Worm (Caenorhabditis elegans) whole organism, early embryonic: ENCODE data around the gene ama-1.

Experiments
- B0310.2 ChIP-seq: sonication (generic microtip); optimal IDR thresholded peaks from 2 replicates; lab custom pipeline; 2016; ENCODE audit warnings: mild to moderate bottlenecking, missing genetic modification characterization, missing compliant biosample characterization
- F13C5.2 ChIP-seq: sonication (generic microtip); optimal IDR thresholded peaks from 2 replicates; lab custom pipeline; 2017; ENCODE audit warnings: mild to moderate bottlenecking, missing genetic modification characterization, inconsistent platforms, missing compliant biosample characterization
- aly-1 ChIP-seq: sonication (generic microtip); optimal IDR thresholded peaks from 2 replicates; lab custom pipeline; 2016; ENCODE audit warnings: missing genetic modification characterization, missing compliant biosample characterization
- ama-1 ChIP-seq: fragments of 150-350 bp; optimal IDR thresholded peaks from 2 replicates; lab custom pipeline; 2014
- ceh-13 ChIP-seq: fragments of 200-800 bp; sonication (Bioruptor generic); optimal IDR thresholded peaks from 2 replicates; lab custom pipeline; 2018; ENCODE audit warnings: mild to moderate bottlenecking, missing genetic modification characterization, missing compliant biosample characterization
- ceh-36 ChIP-seq: sonication (generic microtip); optimal IDR thresholded peaks from 2 replicates; lab custom pipeline; 2016; ENCODE audit warnings: missing genetic modification characterization, inconsistent platforms, missing compliant biosample characterization
- ets-7 ChIP-seq: sonication (generic microtip); optimal IDR thresholded peaks from 2 replicates; lab custom pipeline; 2016; ENCODE audit warnings: missing genotype, missing genetic modification characterization, missing compliant biosample characterization
- flt-1 ChIP-seq: fragments of 200-800 bp; sonication (Bioruptor generic); IDR thresholded peaks from 2 replicates; pipeline ENCODE4 v1.3.6; 2022; ENCODE audit warnings: missing genetic modification characterization, missing compliant biosample characterization
- hmbx-1 ChIP-seq: sonication (generic microtip); optimal IDR thresholded peaks from 2 replicates; lab custom pipeline; 2016; ENCODE audit warnings: mild to moderate bottlenecking, missing genetic modification characterization, missing compliant biosample characterization
- hmg-4 ChIP-seq: fragments of 200-800 bp; sonication (Bioruptor generic); optimal IDR thresholded peaks from 2 replicates; lab custom pipeline; 2018; ENCODE audit warnings: mild to moderate bottlenecking, missing genetic modification characterization, missing compliant biosample characterization
- hnd-1 ChIP-seq: sonication (generic microtip); optimal IDR thresholded peaks from 2 replicates; lab custom pipeline; 2016; ENCODE audit warnings: missing genetic modification characterization, missing compliant biosample characterization
- pes-1 ChIP-seq: fragments of 200-800 bp; sonication (Bioruptor generic); IDR thresholded peaks from 2 replicates; pipeline ENCODE4 v1.3.6; 2022; ENCODE audit warnings: missing genetic modification reagents, missing genetic modification characterization, missing compliant biosample characterization
- scrt-1 ChIP-seq: fragments of 200-800 bp; sonication (Bioruptor generic); IDR thresholded peaks from 2 replicates; pipeline ENCODE4 v1.3.6; 2022; ENCODE audit warnings: missing genetic modification characterization, missing compliant biosample characterization
- sea-1 ChIP-seq: fragments of 200-800 bp; sonication (Bioruptor generic); conservative IDR thresholded peaks from 2 replicates; pipeline ENCODE4 v1.3.6; 2022; ENCODE audit warnings: missing genetic modification characterization, missing compliant biosample characterization
- tbx-11 ChIP-seq: fragments of 200-800 bp; sonication (Bioruptor generic); IDR thresholded peaks from 2 replicates; pipeline ENCODE4 v1.3.6; 2022; ENCODE audit warnings: missing genetic modification characterization, missing compliant biosample characterization
- tbx-37 ChIP-seq: fragments of 200-800 bp; sonication (Bioruptor generic); conservative IDR thresholded peaks from 2 replicates; pipeline ENCODE4 v1.3.6; 2022; ENCODE audit warnings: missing genetic modification reagents, missing genetic modification characterization, missing compliant biosample characterization
- tra-4 ChIP-seq: sonication (generic microtip); optimal IDR thresholded peaks from 2 replicates; lab custom pipeline; 2017; ENCODE audit warnings: missing genetic modification characterization, missing compliant biosample characterization

Gene ama-1

ce11 chrIV:4247770-4248169 is at the start of gene ama-1:
Gene ama-1, plus strand, starts transcription at chrIV:4248070.
- TF ChIP-seq scrt-1 (GFP tag; lab: Robert Waterston, UW) (no peak), hmg-4 (GFP tag; lab: Kevin White, UChicago) (no peak), tra-4 (tag; lab: Kevin White, UChicago) (no peak), ets-7 (no peak), ceh-36 (tag; lab: Kevin White, UChicago) (no peak), flt-1 (GFP tag; lab: Robert Waterston, UW) (no peak), ama-1 (no peak), sea-1 (GFP tag; lab: Robert Waterston, UW) (no peak), ceh-13 (GFP tag; lab: Kevin White, UChicago) (no peak), hnd-1 (no peak), pes-1 (GFP tag; lab: Robert Waterston, UW) (no peak), B0310.2 (tag; lab: Kevin White, UChicago) (no peak)

- no peak for TF ChIP-seq aly-1 (tag; lab: Kevin White, UChicago)
- no peak for TF ChIP-seq tbx-37 (GFP tag; lab: Robert Waterston, UW)
- no peak for TF ChIP-seq ceh-13 (GFP tag; lab: Kevin White, UChicago)
- no peak for TF ChIP-seq tbx-11 (GFP tag; lab: Robert Waterston, UW)
- no peak for TF ChIP-seq hmbx-1 (tag; lab: Kevin White, UChicago)
- no peak for TF ChIP-seq ets-7
These were observed 43.6 kb upstream of the ama-1 start, which contains the start of gene pax-2 for ce11 chrIV:4204275-4204674. Gene pax-2, minus strand, starts transcription at chrIV:4204375.

ce11 chrIV:4207088-4207487 is 40.8 kb upstream of the ama-1 start, which contains the start of gene osgn-1:
Gene osgn-1, plus strand, starts transcription at chrIV:4207388.
- TF ChIP-seq ceh-13 (GFP tag; lab: Kevin White, UChicago) (no peak), aly-1 (tag; lab: Kevin White, UChicago) (no peak), F13C5.2 (tag; lab: Kevin White, UChicago) (no peak), hmbx-1 (tag; lab: Kevin White, UChicago) (no peak), ama-1 (no peak), pes-1 (GFP tag; lab: Robert Waterston, UW) (no peak), tbx-37 (GFP tag; lab: Robert Waterston, UW) (no peak), flt-1 (GFP tag; lab: Robert Waterston, UW) (no peak), scrt-1 (GFP tag; lab: Robert Waterston, UW) (no peak), ceh-36 (tag; lab: Kevin White, UChicago) (no peak), tbx-11 (GFP tag; lab: Robert Waterston, UW) (no peak), sea-1 (GFP tag; lab: Robert Waterston, UW) (no peak), hnd-1 (no peak), tra-4 (tag; lab: Kevin White, UChicago) (no peak), ets-7 (no peak), B0310.2 (tag; lab: Kevin White, UChicago) (no peak), hmg-4 (GFP tag; lab: Kevin White, UChicago) (no peak)

ce11 chrIV:4209084-4209483 is 38.8 kb upstream of the ama-1 start:
- TF ChIP-seq hnd-1 (no peak), ets-7 (no peak), scrt-1 (GFP tag; lab: Robert Waterston, UW) (no peak), sea-1 (GFP tag; lab: Robert Waterston, UW) (no peak), ceh-36 (tag; lab: Kevin White, UChicago) (no peak), hmg-4 (GFP tag; lab: Kevin White, UChicago) (no peak), tbx-11 (GFP tag; lab: Robert Waterston, UW) (no peak), tbx-37 (GFP tag; lab: Robert Waterston, UW) (no peak), tra-4 (tag; lab: Kevin White, UChicago) (no peak), B0310.2 (tag; lab: Kevin White, UChicago) (no peak), aly-1 (tag; lab: Kevin White, UChicago) (no peak), F13C5.2 (tag; lab: Kevin White, UChicago) (no peak), flt-1 (GFP tag; lab: Robert Waterston, UW) (no peak), ceh-13 (GFP tag; lab: Kevin White, UChicago) (no peak), pes-1 (GFP tag; lab: Robert Waterston, UW) (no peak), ama-1 (no peak), hmbx-1 (tag; lab: Kevin White, UChicago) (no peak)

- TF ChIP-seq F13C5.2 (tag; lab: Kevin White, UChicago), result no peak
- no peak for TF ChIP-seq tbx-37 (GFP tag; lab: Robert Waterston, UW)
- TF ChIP-seq aly-1 (tag; lab: Kevin White, UChicago), result no peak
- no peak for TF ChIP-seq sea-1 (GFP tag; lab: Robert Waterston, UW)
- no peak for TF ChIP-seq hnd-1
- TF ChIP-seq hmg-4 (GFP tag; lab: Kevin White, UChicago), result no peak
- TF ChIP-seq hmbx-1 (tag; lab: Kevin White, UChicago), result no peak
- no peak for TF ChIP-seq B0310.2 (tag; lab: Kevin White, UChicago)
- no peak for TF ChIP-seq scrt-1 (GFP tag; lab: Robert Waterston, UW)
- TF ChIP-seq tra-4 (tag; lab: Kevin White, UChicago), result no peak
- no peak for TF ChIP-seq flt-1 (GFP tag; lab: Robert Waterston, UW)
- no peak for TF ChIP-seq ama-1
- no peak for TF ChIP-seq tbx-11 (GFP tag; lab: Robert Waterston, UW)
These were observed 37.0 kb upstream of the ama-1 start for ce11 chrIV:4210868-4211267.

ce11 chrIV:4212733-4213132 is 35.1 kb upstream of the ama-1 start:
- no peak for TF ChIP-seq F13C5.2 (tag; lab: Kevin White, UChicago)

- TF ChIP-seq ceh-13 (GFP tag; lab: Kevin White, UChicago) (no peak), sea-1 (GFP tag; lab: Robert Waterston, UW) (no peak), B0310.2 (tag; lab: Kevin White, UChicago) (no peak), ama-1 (no peak), flt-1 (GFP tag; lab: Robert Waterston, UW) (no peak), F13C5.2 (tag; lab: Kevin White, UChicago) (no peak), ceh-36 (tag; lab: Kevin White, UChicago) (no peak), hmg-4 (GFP tag; lab: Kevin White, UChicago) (no peak), pes-1 (GFP tag; lab: Robert Waterston, UW) (no peak), tbx-11 (GFP tag; lab: Robert Waterston, UW) (no peak), hnd-1 (no peak), aly-1 (tag; lab: Kevin White, UChicago) (no peak), scrt-1 (GFP tag; lab: Robert Waterston, UW) (no peak), hmbx-1 (tag; lab: Kevin White, UChicago) (no peak), tbx-37 (GFP tag; lab: Robert Waterston, UW) (no peak), tra-4 (tag; lab: Kevin White, UChicago) (no peak), ets-7 (no peak)
These were observed 32.5 kb upstream of the ama-1 start for ce11 chrIV:4215349-4215748.
